Fruit fly (Drosophila melanogaster) Kc167 (cell line): Measurements from ENCODE around the gene CG7264.

Source experiments
- Myc ChIP-seq: fragments of >200 bp; optimal IDR thresholded peaks from 2 replicates; lab custom pipeline; 2017; ENCODE audit warnings: missing external identifiers
- Sin3A ChIP-seq: fragments of >200 bp; optimal IDR thresholded peaks from 2 replicates; lab custom pipeline; 2018; ENCODE audit warnings: missing external identifiers
- h ChIP-seq: fragments of >200 bp; optimal IDR thresholded peaks from 3 replicates; lab custom pipeline; 2018; ENCODE audit warnings: missing external identifiers
- insv ChIP-seq: fragments of >200 bp; optimal IDR thresholded peaks from 3 replicates; lab custom pipeline; 2018; ENCODE audit warnings: missing external identifiers
- psq ChIP-seq: fragments of >200 bp; optimal IDR thresholded peaks from 2 replicates; lab custom pipeline; 2017; ENCODE audit warnings: missing external identifiers
- ttk ChIP-seq: sonication (Bioruptor generic); optimal IDR thresholded peaks from 2 replicates; lab custom pipeline; 2017; ENCODE audit warnings: missing external identifiers

CG7264 gene

dm6 chr3L:11819639-11820456 is 9.0 kb upstream of the CG7264 start:
- TF ChIP-seq psq (lab: Kevin White, UChicago) (no peak), ttk (lab: Kevin White, UChicago) (no peak), Sin3A (no peak), h (lab: Kevin White, UChicago) (no peak), Myc (lab: Kevin White, UChicago) (no peak), insv (lab: Kevin White, UChicago) (no peak)

DNA sequence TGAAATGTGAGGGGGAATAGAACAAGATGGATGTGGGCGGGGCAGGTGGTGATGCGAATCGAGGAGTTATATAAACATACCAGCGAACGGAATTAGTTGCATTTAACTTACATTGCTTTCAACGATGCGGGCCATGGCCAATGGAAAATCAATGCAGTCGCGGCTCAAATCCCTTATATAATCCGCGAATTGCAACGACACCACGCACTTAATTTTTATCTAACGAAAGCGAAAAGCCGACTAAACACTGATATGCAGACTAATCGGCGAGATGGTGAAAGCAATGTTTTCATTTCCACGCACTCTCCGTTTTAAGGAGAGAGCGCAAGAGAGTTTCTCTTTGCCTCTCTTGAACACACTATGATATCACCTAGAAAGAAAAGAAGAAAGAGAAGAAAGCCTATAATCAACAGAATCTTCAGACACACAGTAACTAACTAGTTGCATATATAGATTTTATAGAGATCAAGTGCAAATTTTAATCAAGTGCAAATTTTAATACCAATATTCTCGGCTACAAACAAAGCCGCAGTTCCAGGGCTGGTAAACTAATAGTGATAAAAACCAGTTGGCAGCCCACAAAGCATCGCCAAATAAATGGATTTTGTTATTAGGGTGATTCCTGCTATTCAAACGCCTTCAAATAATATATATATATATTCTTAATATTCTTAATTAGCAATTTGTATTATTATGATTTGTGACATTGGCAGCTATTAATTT is 6.9 kb upstream of the CG7264 start, which contains the start of the genes CG11597 and CG5946:
Gene CG11597, minus strand, starts transcription at position 553 of the 723 bp plus-strand sequence.
Gene CG5946, minus strand, starts transcription at position 553 of the 723 bp plus-strand sequence.
- TF ChIP-seq insv (lab: Kevin White, UChicago) (no peak), Myc (lab: Kevin White, UChicago) (no peak), ttk (lab: Kevin White, UChicago) (no peak), h (lab: Kevin White, UChicago) (no peak), Sin3A (no peak), psq (lab: Kevin White, UChicago) (no peak)

DNA sequence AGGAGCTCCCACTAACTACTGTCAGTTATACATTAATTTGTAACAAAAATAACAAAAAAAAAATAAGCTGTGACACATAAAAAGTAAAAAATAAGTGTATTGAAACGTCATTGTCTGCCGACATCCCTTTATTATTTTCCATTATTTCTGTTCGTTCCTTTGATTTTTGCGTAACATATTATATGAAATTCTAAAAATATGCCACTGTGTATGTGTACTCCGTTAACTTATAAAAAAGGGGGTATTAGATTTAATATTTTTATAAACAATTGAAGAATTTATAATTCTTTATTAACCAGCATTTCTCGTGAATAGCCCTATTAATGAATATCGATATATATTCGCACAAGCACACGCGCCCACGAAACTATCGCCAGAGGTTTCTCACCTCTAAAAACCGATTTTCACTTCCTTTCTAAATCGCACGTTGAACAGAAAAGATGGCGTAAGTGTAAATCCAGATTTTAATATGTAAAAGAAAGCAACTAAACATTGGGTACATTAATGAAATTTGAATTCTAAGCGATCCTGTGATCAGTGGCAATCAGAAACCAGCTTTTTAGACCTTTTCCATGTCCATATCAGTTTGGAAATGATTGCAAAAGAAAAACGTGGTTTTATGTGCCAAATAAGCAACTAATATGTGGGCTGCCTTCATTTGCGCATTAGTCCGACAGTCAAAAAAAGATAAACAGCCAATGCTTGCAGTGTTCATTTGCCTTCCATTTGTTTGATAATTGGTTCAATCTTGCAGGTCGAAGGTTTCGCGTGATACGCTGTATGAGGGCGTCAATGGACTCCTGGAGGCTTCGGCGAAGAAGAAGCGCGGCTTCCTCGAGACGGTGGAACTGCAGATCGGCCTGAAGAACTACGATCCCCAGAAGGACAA is 6.1 kb upstream of the CG7264 start, which contains the start of gene RpL10Ab:
Gene RpL10Ab, plus strand, starts transcription at position 406 of the 889 bp plus-strand sequence.
- TF ChIP-seq insv (lab: Kevin White, UChicago) (no peak), h (lab: Kevin White, UChicago) (no peak), psq (lab: Kevin White, UChicago) (no peak), Myc (lab: Kevin White, UChicago) (no peak), Sin3A (no peak), ttk (lab: Kevin White, UChicago) (no peak)

dm6 chr3L:11825560-11826153 is 3.2 kb upstream of the CG7264 start, which contains the start of gene CG32095:
TSS of gene CG32095 (minus strand) at chr3L:11825732.
- no peak for TF ChIP-seq ttk (lab: Kevin White, UChicago)
- TF ChIP-seq Myc (lab: Kevin White, UChicago), result no peak
- no peak for TF ChIP-seq h (lab: Kevin White, UChicago)

DNA sequence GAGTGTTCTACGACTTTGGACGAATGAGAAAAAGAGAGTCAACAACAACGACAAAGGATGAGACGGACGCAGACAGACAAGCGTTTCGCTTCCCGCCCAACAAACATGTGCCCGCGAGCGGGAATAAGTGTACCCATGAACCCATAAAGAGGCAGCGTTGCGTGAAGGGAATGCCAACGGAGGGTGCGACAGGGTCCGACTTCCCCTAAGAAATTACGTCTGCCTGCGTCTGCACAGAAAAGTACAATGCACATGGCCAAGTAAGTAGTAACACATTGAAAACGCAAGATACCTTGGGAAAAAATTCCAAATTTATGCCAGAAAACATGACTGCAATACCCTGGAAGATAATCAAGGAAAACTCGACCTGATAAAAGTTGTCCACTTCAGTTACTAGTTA is 2.4 kb downstream of the CG7264 start:
- TF ChIP-seq insv (lab: Kevin White, UChicago) (no peak), h (lab: Kevin White, UChicago) (no peak)

DNA sequence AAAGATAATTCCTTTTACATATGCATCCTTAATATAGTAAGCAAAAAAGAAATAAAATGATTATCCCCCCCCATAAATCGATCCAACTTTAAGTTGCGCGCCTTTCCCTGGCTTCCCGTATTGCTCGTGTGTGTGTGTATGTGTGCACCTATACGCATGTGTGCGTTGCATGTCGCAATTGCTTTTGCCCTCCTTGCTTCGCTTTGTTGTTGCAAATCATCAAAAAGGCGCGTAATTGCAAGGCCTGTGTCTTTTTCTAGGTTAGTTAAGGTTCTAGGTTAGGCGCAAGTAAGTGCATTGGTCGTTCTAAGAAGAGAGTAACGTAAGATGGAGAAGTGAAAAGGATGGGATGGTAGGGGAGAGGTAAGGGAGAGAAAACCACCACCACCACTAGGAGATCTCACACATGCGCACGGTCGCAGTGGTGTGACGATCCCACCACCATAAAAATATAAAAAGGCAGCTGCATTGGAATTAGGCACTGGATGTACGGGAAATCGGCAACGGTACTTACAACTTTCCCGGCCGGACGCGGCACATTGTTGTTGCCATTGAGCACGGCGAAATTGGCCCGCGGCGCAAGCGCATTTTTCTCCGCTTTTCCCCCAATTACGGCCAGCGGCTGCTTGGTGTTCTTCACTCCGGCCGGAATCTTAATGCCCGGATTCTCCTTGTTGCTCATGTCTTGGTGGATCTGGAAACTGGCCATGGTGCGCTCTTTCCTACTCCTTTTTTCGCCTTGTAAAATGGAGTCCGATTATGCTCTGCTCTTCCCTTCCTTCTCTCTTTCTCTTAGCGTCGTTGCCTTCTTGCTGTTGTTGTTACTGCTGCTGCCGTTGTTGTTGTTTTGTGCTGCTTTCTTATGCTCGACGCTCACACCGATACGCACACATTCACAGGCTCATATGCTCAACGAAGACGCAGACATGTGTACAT is 3.8 kb downstream of the CG7264 start:
- TF ChIP-seq Myc (lab: Kevin White, UChicago), result no peak
- TF ChIP-seq insv (lab: Kevin White, UChicago), result no peak
- no peak for TF ChIP-seq Sin3A
- no peak for TF ChIP-seq h (lab: Kevin White, UChicago)
- TF ChIP-seq psq (lab: Kevin White, UChicago), result no peak
- no peak for TF ChIP-seq ttk (lab: Kevin White, UChicago)

dm6 chr3L:11833296-11833717 is 4.5 kb downstream of the CG7264 start, which contains the start of gene CycA:
TSS of gene CycA (minus strand) at chr3L:11833578.
- TF ChIP-seq psq (lab: Kevin White, UChicago), result no peak
- TF ChIP-seq insv (lab: Kevin White, UChicago), result no peak
- no peak for TF ChIP-seq ttk (lab: Kevin White, UChicago)
- TF ChIP-seq Myc (lab: Kevin White, UChicago), result no peak
- TF ChIP-seq Sin3A, result no peak
- no peak for TF ChIP-seq h (lab: Kevin White, UChicago)

dm6 chr3L:11836575-11837077 is 7.8 kb downstream of the CG7264 start, which contains the start of gene CG43064:
TSS of gene CG43064 (minus strand) at chr3L:11836721.
- no peak for TF ChIP-seq ttk (lab: Kevin White, UChicago)

dm6 chr3L:11847703-11848102 is 18.9 kb downstream of the CG7264 start, which contains the start of gene CG12521:
TSS of gene CG12521 (minus strand) at chr3L:11847803.
- TF ChIP-seq ttk (lab: Kevin White, UChicago) (no peak), psq (lab: Kevin White, UChicago) (no peak), Myc (lab: Kevin White, UChicago) (no peak), insv (lab: Kevin White, UChicago) (no peak), Sin3A (no peak), h (lab: Kevin White, UChicago) (no peak)

DNA sequence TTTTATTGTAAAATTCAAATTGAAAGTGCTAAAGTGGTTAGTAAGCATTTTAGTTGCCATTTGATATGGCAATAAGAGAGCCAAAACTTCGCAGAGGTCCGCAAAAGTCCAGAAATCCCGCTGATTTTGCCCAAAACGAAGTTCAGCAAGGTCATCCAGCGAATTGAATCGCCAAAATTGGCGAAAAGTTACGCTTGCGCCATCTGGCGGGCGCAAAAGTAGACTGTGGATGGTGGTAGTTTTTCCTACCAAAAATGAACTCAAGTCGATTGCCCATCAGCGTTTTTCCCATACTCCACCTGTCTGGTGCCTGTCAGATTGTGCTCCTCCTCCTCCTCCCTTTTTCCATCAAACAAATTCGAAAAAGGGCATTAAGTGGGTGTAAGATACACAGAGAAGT is 24.1 kb downstream of the CG7264 start:
- TF ChIP-seq ttk (lab: Kevin White, UChicago), result no peak
- TF ChIP-seq Sin3A, result no peak
- no peak for TF ChIP-seq Myc (lab: Kevin White, UChicago)
- TF ChIP-seq psq (lab: Kevin White, UChicago), result no peak
- TF ChIP-seq h (lab: Kevin White, UChicago), result no peak
- no peak for TF ChIP-seq insv (lab: Kevin White, UChicago)
